Fruit fly (Drosophila melanogaster) whole organism, embryonic: Measurements from ENCODE around the gene Pcyt1.

Experiments
- CG10267 ChIP-seq: fragments of 200-800 bp; sonication (Bioruptor generic); optimal IDR thresholded peaks from 2 replicates; lab custom pipeline; 2018; ENCODE audit warnings: missing biosample characterization, mild to moderate bottlenecking, missing genetic modification characterization, moderate library complexity
- CG11085 ChIP-seq: fragments of 200-800 bp; sonication (Bioruptor generic); IDR thresholded peaks from 2 replicates; pipeline ENCODE4 v1.3.6; 2022; ENCODE audit warnings: missing biosample characterization, missing genetic modification characterization
- CG11456 ChIP-seq: fragments of 200-800 bp; sonication (Bioruptor generic); IDR thresholded peaks from 3 replicates; pipeline ENCODE4 v1.3.6; 2022; ENCODE audit warnings: missing biosample characterization, missing genetic modification characterization
- CG1233 ChIP-seq: fragments of 200-800 bp; sonication (Bioruptor generic); optimal IDR thresholded peaks from 4 replicates; lab custom pipeline; 2018; ENCODE audit warnings: missing biosample characterization, mild to moderate bottlenecking, missing genetic modification characterization
- CG13624 ChIP-seq: fragments of 200-800 bp; sonication (Bioruptor generic); optimal IDR thresholded peaks from 2 replicates; lab custom pipeline; 2016; ENCODE audit warnings: missing biosample characterization, missing genetic modification characterization
- CG1647 ChIP-seq: fragments of 200-800 bp; sonication (Bioruptor generic); optimal IDR thresholded peaks from 3 replicates; lab custom pipeline; 2016; ENCODE audit warnings: missing biosample characterization, missing genetic modification characterization
- CG18599 ChIP-seq: fragments of 200-800 bp; sonication (Bioruptor generic); optimal IDR thresholded peaks from 3 replicates; lab custom pipeline; 2017; ENCODE audit warnings: missing biosample characterization, missing genetic modification characterization, mild to moderate bottlenecking, moderate library complexity, missing genetic modification reagents
- CG2199 ChIP-seq: fragments of 200-800 bp; sonication (Bioruptor generic); IDR thresholded peaks from 3 replicates; pipeline ENCODE4 v1.3.6; 2022; ENCODE audit warnings: missing biosample characterization, missing genetic modification characterization
- CG2889 ChIP-seq: fragments of 200-800 bp; sonication (Bioruptor generic); IDR thresholded peaks from 3 replicates; pipeline ENCODE4 v1.3.6; 2022; ENCODE audit warnings: missing biosample characterization, missing genetic modification characterization
- CG31441 ChIP-seq: fragments of 200-800 bp; sonication (Bioruptor generic); IDR thresholded peaks from 2 replicates; pipeline ENCODE4 v1.3.6; 2022; ENCODE audit warnings: missing biosample characterization, missing genetic modification characterization
- CG3163 ChIP-seq: fragments of 200-800 bp; sonication (Bioruptor generic); optimal IDR thresholded peaks from 3 replicates; lab custom pipeline; 2016; ENCODE audit warnings: missing biosample characterization, missing genetic modification characterization
- CG33213 ChIP-seq: fragments of 200-800 bp; sonication (Bioruptor generic); optimal IDR thresholded peaks from 3 replicates; lab custom pipeline; 2016; ENCODE audit warnings: missing biosample characterization, missing genetic modification characterization
- CG34422 ChIP-seq: fragments of 200-800 bp; sonication (Bioruptor generic); IDR thresholded peaks from 3 replicates; pipeline ENCODE4 v1.3.6; 2022; ENCODE audit warnings: missing biosample characterization, missing genetic modification characterization
- CG4282 ChIP-seq: fragments of 200-800 bp; sonication (Bioruptor generic); optimal IDR thresholded peaks from 2 replicates; lab custom pipeline; 2016; ENCODE audit warnings: missing biosample characterization, missing genetic modification characterization
- CG4707 ChIP-seq: fragments of 200-800 bp; sonication (Bioruptor generic); optimal IDR thresholded peaks from 2 replicates; lab custom pipeline; 2018; ENCODE audit warnings: missing biosample characterization, mild to moderate bottlenecking, missing genetic modification characterization, moderate library complexity
- CG9437 ChIP-seq: fragments of 200-800 bp; sonication (Bioruptor generic); optimal IDR thresholded peaks from 2 replicates; lab custom pipeline; 2018; ENCODE audit warnings: missing biosample characterization, mild to moderate bottlenecking, missing genetic modification characterization
- Camta ChIP-seq: fragments of 200-800 bp; sonication (Bioruptor generic); optimal IDR thresholded peaks from 2 replicates; lab custom pipeline; 2016; ENCODE audit warnings: missing biosample characterization, missing genetic modification characterization
- Chrac-16 ChIP-seq: fragments of 200-800 bp; sonication (Bioruptor generic); optimal IDR thresholded peaks from 3 replicates; lab custom pipeline; 2016; ENCODE audit warnings: missing biosample characterization, missing genetic modification characterization
- CoRest ChIP-seq: fragments of 200-800 bp; sonication (Bioruptor generic); optimal IDR thresholded peaks from 3 replicates; lab custom pipeline; 2018; ENCODE audit warnings: missing biosample characterization, mild to moderate bottlenecking, missing genetic modification characterization, moderate library complexity
- D19B ChIP-seq: fragments of 200-800 bp; sonication (Bioruptor generic); optimal IDR thresholded peaks from 2 replicates; lab custom pipeline; 2017; ENCODE audit warnings: missing biosample characterization, mild to moderate bottlenecking, missing genetic modification characterization
- Dip2 ChIP-seq: fragments of 200-800 bp; sonication (Bioruptor generic); IDR thresholded peaks from 2 replicates; pipeline ENCODE4 v1.3.6; 2022; ENCODE audit warnings: missing biosample characterization, missing genetic modification characterization
- Dref ChIP-seq: fragments of 200-800 bp; sonication (Bioruptor generic); IDR thresholded peaks from 2 replicates; pipeline ENCODE4 v1.3.6; 2022; ENCODE audit warnings: missing biosample characterization, missing genetic modification characterization
- Drgx ChIP-seq: fragments of 200-800 bp; sonication (Bioruptor generic); IDR thresholded peaks from 2 replicates; pipeline ENCODE4 v1.3.6; 2022; ENCODE audit warnings: missing biosample characterization, missing genetic modification characterization
- HmgZ ChIP-seq: fragments of 200-800 bp; sonication (Bioruptor generic); optimal IDR thresholded peaks from 2 replicates; lab custom pipeline; 2018; ENCODE audit warnings: missing biosample characterization, mild to moderate bottlenecking, missing genetic modification characterization
- MBD-R2 ChIP-seq: fragments of 200-800 bp; sonication (Bioruptor generic); IDR thresholded peaks from 2 replicates; pipeline ENCODE4 v1.3.6; 2022; ENCODE audit warnings: missing biosample characterization, missing genetic modification characterization
- Mad ChIP-seq: fragments of 200-800 bp; sonication (Bioruptor generic); optimal IDR thresholded peaks from 2 replicates; lab custom pipeline; 2016; ENCODE audit warnings: missing biosample characterization, missing genetic modification characterization
- Max ChIP-seq: fragments of 200-800 bp; sonication (Bioruptor generic); optimal IDR thresholded peaks from 2 replicates; lab custom pipeline; 2016; ENCODE audit warnings: missing biosample characterization, mild to moderate bottlenecking, missing genetic modification characterization
- Mes4 ChIP-seq: fragments of 200-800 bp; sonication (Bioruptor generic); optimal IDR thresholded peaks from 2 replicates; lab custom pipeline; 2016; ENCODE audit warnings: missing biosample characterization, missing genetic modification characterization
- NFAT ChIP-seq: fragments of 200-800 bp; sonication (Bioruptor generic); IDR thresholded peaks from 2 replicates; pipeline ENCODE4 v1.3.6; 2022; ENCODE audit warnings: missing biosample characterization, missing genetic modification characterization
- Oli ChIP-seq: fragments of 200-800 bp; sonication (Bioruptor generic); optimal IDR thresholded peaks from 2 replicates; lab custom pipeline; 2018; ENCODE audit warnings: missing biosample characterization, mild to moderate bottlenecking, missing genetic modification characterization, moderate library complexity
- Rx ChIP-seq: fragments of 200-800 bp; sonication (Bioruptor generic); IDR thresholded peaks from 2 replicates; pipeline ENCODE4 v1.3.6; 2022; ENCODE audit warnings: missing biosample characterization, missing genetic modification characterization
- al ChIP-seq: fragments of 200-800 bp; sonication (Bioruptor generic); IDR thresholded peaks from 2 replicates; pipeline ENCODE4 v1.3.6; 2022; ENCODE audit warnings: missing biosample characterization, missing genetic modification characterization
- cas ChIP-seq: fragments of 200-800 bp; sonication (Bioruptor generic); IDR thresholded peaks from 2 replicates; pipeline ENCODE4 v1.3.6; 2022; ENCODE audit warnings: missing biosample characterization, missing genetic modification characterization
- corto ChIP-seq: fragments of 200-800 bp; sonication (Bioruptor generic); optimal IDR thresholded peaks from 2 replicates; lab custom pipeline; 2016; ENCODE audit warnings: missing biosample characterization, mild to moderate bottlenecking, missing genetic modification characterization, moderate library complexity
- cwo ChIP-seq: fragments of 200-800 bp; sonication (Bioruptor generic); optimal IDR thresholded peaks from 3 replicates; lab custom pipeline; 2017; ENCODE audit warnings: missing biosample characterization, missing genetic modification characterization, mild to moderate bottlenecking, moderate library complexity, missing genetic modification reagents
- dimm ChIP-seq: fragments of 200-800 bp; sonication (Bioruptor generic); IDR thresholded peaks from 2 replicates; pipeline ENCODE4 v1.3.6; 2022; ENCODE audit warnings: missing biosample characterization, missing genetic modification characterization
- fu2 ChIP-seq: fragments of 200-800 bp; sonication (Bioruptor generic); optimal IDR thresholded peaks from 2 replicates; lab custom pipeline; 2016; ENCODE audit warnings: missing biosample characterization, missing genetic modification characterization
- hkb ChIP-seq, 2 experiments: fragments of 200-800 bp in 1 of 2; fragments of >200 bp in 1 of 2; sonication (Bioruptor generic) in 1 of 2; IDR thresholded peaks in 1 of 2; optimal IDR thresholded peaks in 1 of 2; 2 replicates each; pipeline versions ENCODE4 v1.3.6 to Lab custom; 2017 to 2022; ENCODE audit warnings: missing biosample characterization in 1 of 2, missing genetic modification characterization in 1 of 2
- jumu ChIP-seq: fragments of 200-800 bp; sonication (Bioruptor generic); optimal IDR thresholded peaks from 3 replicates; lab custom pipeline; 2016; ENCODE audit warnings: missing biosample characterization, missing genetic modification characterization
- ken ChIP-seq: fragments of 200-800 bp; sonication (Bioruptor generic); IDR thresholded peaks from 3 replicates; pipeline ENCODE4 v1.3.6; 2022; ENCODE audit warnings: missing biosample characterization, missing genetic modification characterization
- prd ChIP-seq, 3 experiments: fragments of >200 bp in 2 of 3; fragments of 200-800 bp in 1 of 3; sonication (Bioruptor generic) in 1 of 3; optimal IDR thresholded peaks in 2 of 3; IDR thresholded peaks in 1 of 3; 2 replicates in 2 of 3; 3 replicates in 1 of 3; pipeline versions ENCODE4 v1.3.6 to Lab custom; 2017 to 2022; ENCODE audit warnings: missing biosample characterization in 1 of 3, missing genetic modification characterization in 1 of 3
- sd ChIP-seq: fragments of 200-800 bp; sonication (Bioruptor generic); optimal IDR thresholded peaks from 3 replicates; lab custom pipeline; 2018; ENCODE audit warnings: missing biosample characterization, mild to moderate bottlenecking, missing genetic modification characterization, moderate library complexity
- tll ChIP-seq, 2 experiments: fragments of 200-800 bp in 1 of 2; fragments of >200 bp in 1 of 2; sonication (Bioruptor generic) in 1 of 2; optimal IDR thresholded peaks; 2 replicates each; lab custom pipeline; 2017 to 2019; ENCODE audit warnings: missing biosample characterization in 2 of 2, missing genetic modification characterization in 2 of 2, mild to moderate bottlenecking in 1 of 2, moderate library complexity in 1 of 2
- trh ChIP-seq: fragments of 200-800 bp; sonication (Bioruptor generic); optimal IDR thresholded peaks from 2 replicates; lab custom pipeline; 2016; ENCODE audit warnings: missing biosample characterization, missing genetic modification characterization
- wek ChIP-seq: fragments of 200-800 bp; sonication (Bioruptor generic); optimal IDR thresholded peaks from 3 replicates; lab custom pipeline; 2018; ENCODE audit warnings: missing biosample characterization, mild to moderate bottlenecking, missing genetic modification characterization, moderate library complexity

The Pcyt1 gene

DNA sequence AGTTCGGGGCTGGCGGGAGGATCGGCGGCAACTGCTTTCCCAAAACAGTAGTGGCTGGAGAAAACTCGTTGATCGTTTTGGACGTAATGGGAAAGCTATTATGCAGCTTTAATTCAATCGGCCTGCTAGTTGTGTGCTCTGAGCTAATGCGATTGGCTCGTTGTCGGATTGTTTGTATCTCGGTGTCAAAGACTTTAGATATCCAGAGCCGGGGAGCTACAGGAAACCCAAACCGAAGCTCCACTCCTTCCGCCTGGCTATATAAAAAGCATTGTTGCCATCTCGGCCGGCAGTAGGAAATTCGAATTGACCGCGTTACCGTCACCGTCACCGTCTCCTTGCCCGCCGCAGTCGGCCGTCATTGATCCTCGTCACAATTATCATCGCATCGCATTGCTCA is 19.2 kb downstream of the Pcyt1 start, which contains the start of gene CG12003 (continued):
- TF ChIP-seq CG2889 = no peak

DNA sequence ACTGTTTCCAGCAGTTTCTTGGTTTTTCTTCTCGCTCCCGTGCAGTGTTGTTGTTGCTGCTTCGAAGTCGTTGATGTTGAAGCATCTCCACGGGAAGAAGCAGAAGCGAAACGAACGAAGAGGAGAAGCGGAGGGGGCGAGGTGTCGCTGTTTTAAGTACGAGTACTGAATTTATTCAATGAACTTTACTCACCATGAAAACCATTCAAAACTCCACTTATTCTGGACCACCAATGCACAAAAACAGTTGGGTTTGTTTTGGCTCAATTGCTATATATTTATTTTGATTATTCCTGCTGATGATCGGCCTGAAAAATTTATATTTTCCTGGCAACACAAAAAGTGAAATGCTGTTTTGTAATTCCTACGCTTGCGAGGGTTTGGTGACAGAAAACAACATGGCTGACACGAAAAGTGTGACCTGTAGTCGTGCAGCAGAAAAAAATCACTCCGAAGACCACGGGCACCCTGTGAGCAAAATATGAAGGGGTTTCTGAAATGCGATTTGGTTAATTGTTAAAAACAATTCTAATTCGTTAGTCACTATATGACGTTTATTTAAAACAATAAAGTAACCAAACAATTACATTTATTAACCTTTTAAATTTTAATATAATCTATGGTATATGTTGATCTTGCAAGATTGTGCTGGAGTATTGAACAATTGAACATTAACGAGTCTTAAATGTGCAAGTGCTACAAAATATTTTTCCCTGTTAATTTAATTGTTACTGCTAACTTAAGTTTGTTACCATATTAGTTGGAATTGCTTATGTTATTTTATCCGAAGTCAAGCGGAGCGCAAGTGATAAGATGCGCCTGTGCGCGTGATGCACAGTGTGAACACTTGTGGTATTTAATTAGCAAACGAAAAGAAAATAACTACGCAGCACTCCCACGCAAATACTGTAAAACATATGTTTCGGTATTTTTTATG is 22.6 kb downstream of the Pcyt1 start, which contains the start of gene CG7879:
TSS of gene CG7879 (minus strand) at position 384 of the 937 bp plus-strand sequence.
- TF ChIP-seq CG11456 (GFP tag; lab: Robert Waterston, UW) = no peak; the same call in 2 of the 3 replicates
- TF ChIP-seq CoRest (tag; lab: Kevin White, UChicago) = peak; percentile 46
- TF ChIP-seq CG34422 = peak; percentile 10; the same call in 1 of the 3 replicates
- peak; percentile 10 for TF ChIP-seq CG13624 (GFP tag; lab: Kevin White, UChicago)
- TF ChIP-seq Max (GFP tag; lab: Kevin White, UChicago) = no peak
- no peak for TF ChIP-seq Dref (GFP tag; lab: Robert Waterston, UW)
- TF ChIP-seq HmgZ = no peak
- peak; percentile 82 for TF ChIP-seq wek (GFP tag; lab: Kevin White, UChicago)
- TF ChIP-seq jumu (GFP tag; lab: Kevin White, UChicago) = no peak
- peak; percentile 19 for TF ChIP-seq CG4707 (GFP tag; lab: Kevin White, UChicago)
- TF ChIP-seq Dip2 (GFP tag; lab: Robert Waterston, UW) = no peak
- TF ChIP-seq MBD-R2 (GFP tag; lab: Robert Waterston, UW) = no peak; the same call in 1 of the 2 replicates
- TF ChIP-seq Mad (GFP tag; lab: Kevin White, UChicago) = no peak
- TF ChIP-seq Chrac-16 (GFP tag; lab: Kevin White, UChicago) = peak; percentile 20
- no peak for TF ChIP-seq D19B (GFP tag; lab: Kevin White, UChicago)
- TF ChIP-seq CG1233 = peak; percentile 27
- no peak for TF ChIP-seq prd (optimal IDR thresholded peaks at IDR 0.05; lab: Kevin White, UChicago)
- TF ChIP-seq prd (GFP tag; IDR thresholded peaks at IDR 0.05; lab: Robert Waterston, UW) = peak; percentile 64; the same call in 1 of the 3 replicates
- TF ChIP-seq ken (GFP tag; lab: Robert Waterston, UW) = peak; percentile 33; the same call in 1 of the 3 replicates
- TF ChIP-seq CG31441 (GFP tag; lab: Robert Waterston, UW) = no peak; the same call in 1 of the 2 replicates
- TF ChIP-seq NFAT (GFP tag; lab: Robert Waterston, UW) = peak; percentile 22; the same call in 1 of the 2 replicates
- no peak for TF ChIP-seq Camta (GFP tag; lab: Kevin White, UChicago)
- peak; percentile 34 for TF ChIP-seq sd (tag; lab: Kevin White, UChicago)
- no peak for TF ChIP-seq fu2
- no peak for TF ChIP-seq hkb (optimal IDR thresholded peaks at IDR 0.05; lab: Kevin White, UChicago)
- TF ChIP-seq hkb (GFP tag; IDR thresholded peaks at IDR 0.05; lab: Robert Waterston, UW) = 0 out of 2 replicates have a peak, but pooled peaks have one; percentile 24
- TF ChIP-seq CG4282 (GFP tag; lab: Kevin White, UChicago) = no peak
- TF ChIP-seq CG2199 (GFP tag; lab: Robert Waterston, UW) = no peak
- no peak for TF ChIP-seq cwo (GFP tag; lab: Kevin White, UChicago)
- no peak for TF ChIP-seq cas (GFP tag; lab: Robert Waterston, UW)
- peak; percentile 65 for TF ChIP-seq CG9437 (GFP tag; lab: Kevin White, UChicago)
- TF ChIP-seq trh (GFP tag; lab: Kevin White, UChicago) = no peak
- no peak for TF ChIP-seq Drgx (GFP tag; lab: Robert Waterston, UW)
- TF ChIP-seq dimm (GFP tag; lab: Robert Waterston, UW) = no peak
- 0 out of 2 replicates have a peak, but pooled peaks have one; percentile 28 for TF ChIP-seq al (GFP tag; lab: Robert Waterston, UW)
- no peak for TF ChIP-seq Rx (GFP tag; lab: Robert Waterston, UW)
- TF ChIP-seq CG33213 (GFP tag; lab: Kevin White, UChicago) = no peak
- TF ChIP-seq corto (GFP tag; lab: Kevin White, UChicago) = no peak
- TF ChIP-seq CG18599 = no peak
- no peak for TF ChIP-seq CG3163 (GFP tag; lab: Kevin White, UChicago)
- peak; percentile 2 for TF ChIP-seq CG10267 (tag; lab: Kevin White, UChicago)
- peak; percentile 42 for TF ChIP-seq Oli
- peak in 1 of 2 experiments; percentile 68 for TF ChIP-seq tll (GFP tag; optimal IDR thresholded peaks at IDR 0.05; lab: Kevin White, UChicago)
- TF ChIP-seq CG11085 (GFP tag; lab: Robert Waterston, UW) = no peak
- no peak for TF ChIP-seq Mes4
- no peak for TF ChIP-seq CG1647 (GFP tag; lab: Kevin White, UChicago)
